Fruit fly (Drosophila melanogaster) whole organism, embryonic: ENCODE measurements around the gene CG3513.

Experiments
- ATbp ChIP-seq: fragments of 200-800 bp; sonication (Bioruptor generic); optimal IDR thresholded peaks from 2 replicates; lab custom pipeline; 2017; ENCODE audit warnings: missing biosample characterization, mild to moderate bottlenecking, missing genetic modification characterization, missing genetic modification reagents
- CG1024 ChIP-seq: fragments of 200-800 bp; sonication (Bioruptor generic); IDR thresholded peaks from 2 replicates; pipeline ENCODE4 v1.3.6; 2022; ENCODE audit warnings: missing biosample characterization, missing genetic modification characterization
- CG10274 ChIP-seq: fragments of 200-800 bp; sonication (Bioruptor generic); optimal IDR thresholded peaks from 3 replicates; lab custom pipeline; 2017; ENCODE audit warnings: missing biosample characterization, mild to moderate bottlenecking, missing genetic modification characterization
- CG10543 ChIP-seq: fragments of 200-800 bp; sonication (Bioruptor generic); optimal IDR thresholded peaks from 3 replicates; lab custom pipeline; 2017; ENCODE audit warnings: missing biosample characterization, mild to moderate bottlenecking, missing genetic modification characterization, moderate library complexity
- CG11456 ChIP-seq: fragments of 200-800 bp; sonication (Bioruptor generic); IDR thresholded peaks from 3 replicates; pipeline ENCODE4 v1.3.6; 2022; ENCODE audit warnings: missing biosample characterization, missing genetic modification characterization
- CG11696 ChIP-seq: fragments of 200-800 bp; sonication (Bioruptor generic); IDR thresholded peaks from 2 replicates; pipeline ENCODE4 v1.3.6; 2022; ENCODE audit warnings: missing biosample characterization, missing genetic modification characterization
- CG12659 ChIP-seq: fragments of 200-800 bp; sonication (Bioruptor generic); optimal IDR thresholded peaks from 3 replicates; lab custom pipeline; 2017; ENCODE audit warnings: mild to moderate bottlenecking, missing biosample characterization, missing genetic modification reagents, missing genetic modification characterization
- CG12744 ChIP-seq: fragments of 200-800 bp; sonication (Bioruptor generic); optimal IDR thresholded peaks from 2 replicates; lab custom pipeline; 2016; ENCODE audit warnings: missing biosample characterization, missing genetic modification characterization
- CG14014 ChIP-seq: fragments of 200-800 bp; sonication (Bioruptor generic); IDR thresholded peaks from 2 replicates; pipeline ENCODE4 v1.3.6; 2022; ENCODE audit warnings: missing biosample characterization, missing genetic modification characterization
- CG14441 ChIP-seq: fragments of 200-800 bp; sonication (Bioruptor generic); IDR thresholded peaks from 2 replicates; pipeline ENCODE4 v1.3.6; 2022; ENCODE audit warnings: missing biosample characterization, missing genetic modification characterization
- CG15269 ChIP-seq: fragments of 200-800 bp; sonication (Bioruptor generic); optimal IDR thresholded peaks from 2 replicates; lab custom pipeline; 2018; ENCODE audit warnings: missing biosample characterization, mild to moderate bottlenecking, missing genetic modification characterization, moderate library complexity
- CG17385 ChIP-seq: fragments of 200-800 bp; sonication (Bioruptor generic); optimal IDR thresholded peaks from 3 replicates; lab custom pipeline; 2018; ENCODE audit warnings: missing biosample characterization, mild to moderate bottlenecking, missing genetic modification characterization
- CG18011 ChIP-seq: fragments of 200-800 bp; sonication (Bioruptor generic); optimal IDR thresholded peaks from 2 replicates; lab custom pipeline; 2017; ENCODE audit warnings: missing biosample characterization, missing genetic modification characterization, mild to moderate bottlenecking, moderate library complexity, missing genotype
- CG33557 ChIP-seq: fragments of 200-800 bp; sonication (Bioruptor generic); optimal IDR thresholded peaks from 2 replicates; lab custom pipeline; 2019; ENCODE audit warnings: missing biosample characterization, mild to moderate bottlenecking, missing genetic modification characterization, moderate library complexity
- CG4360 ChIP-seq: fragments of 200-800 bp; sonication (Bioruptor generic); IDR thresholded peaks from 2 replicates; pipeline ENCODE4 v1.3.6; 2022; ENCODE audit warnings: missing biosample characterization, missing genetic modification characterization
- CG4404 ChIP-seq: fragments of 200-800 bp; sonication (Bioruptor generic); IDR thresholded peaks from 2 replicates; pipeline ENCODE4 v1.3.6; 2022; ENCODE audit warnings: missing biosample characterization, missing genetic modification characterization
- CG4424 ChIP-seq: fragments of 200-800 bp; sonication (Bioruptor generic); optimal IDR thresholded peaks from 3 replicates; lab custom pipeline; 2016; ENCODE audit warnings: missing biosample characterization, missing genetic modification characterization
- CG7357 ChIP-seq: fragments of 200-800 bp; sonication (Bioruptor generic); IDR thresholded peaks from 3 replicates; pipeline ENCODE4 v1.3.6; 2022; ENCODE audit warnings: missing biosample characterization, missing genetic modification characterization
- CG7987 ChIP-seq: fragments of 200-800 bp; sonication (Bioruptor generic); optimal IDR thresholded peaks from 2 replicates; lab custom pipeline; 2018; ENCODE audit warnings: missing biosample characterization, mild to moderate bottlenecking, missing genetic modification characterization, moderate library complexity
- CG8290 ChIP-seq, 3 experiments: fragments of 200-800 bp; sonication (Bioruptor generic); optimal IDR thresholded peaks; 2 replicates each; lab custom pipeline; 2016 to 2019; ENCODE audit warnings: missing biosample characterization in 3 of 3, missing genetic modification characterization in 3 of 3, mild to moderate bottlenecking in 2 of 3, moderate library complexity in 1 of 3
- CG9437 ChIP-seq: fragments of 200-800 bp; sonication (Bioruptor generic); optimal IDR thresholded peaks from 2 replicates; lab custom pipeline; 2018; ENCODE audit warnings: missing biosample characterization, mild to moderate bottlenecking, missing genetic modification characterization
- CG9817 ChIP-seq: fragments of 200-800 bp; sonication (Bioruptor generic); optimal IDR thresholded peaks from 2 replicates; lab custom pipeline; 2018; ENCODE audit warnings: missing biosample characterization, mild to moderate bottlenecking, missing genetic modification characterization, moderate library complexity
- CoRest ChIP-seq: fragments of 200-800 bp; sonication (Bioruptor generic); optimal IDR thresholded peaks from 3 replicates; lab custom pipeline; 2018; ENCODE audit warnings: missing biosample characterization, mild to moderate bottlenecking, missing genetic modification characterization, moderate library complexity
- Deaf1 ChIP-seq: fragments of 200-800 bp; optimal IDR thresholded peaks from 3 replicates; lab custom pipeline; 2019; ENCODE audit warnings: missing biosample characterization, mild to moderate bottlenecking, missing genetic modification characterization, moderate library complexity
- Dll ChIP-seq: fragments of 200-800 bp; sonication (Bioruptor generic); IDR thresholded peaks from 4 replicates; pipeline ENCODE4 v1.3.6; 2022; ENCODE audit warnings: missing biosample characterization, missing genetic modification characterization; ENCODE audit not compliant: partially characterized antibody
- Gsc ChIP-seq: fragments of 200-800 bp; sonication (Bioruptor generic); IDR thresholded peaks from 2 replicates; pipeline ENCODE4 v1.3.6; 2022; ENCODE audit warnings: missing biosample characterization, missing genetic modification characterization
- HHEX ChIP-seq: fragments of 200-800 bp; sonication (Bioruptor generic); optimal IDR thresholded peaks from 3 replicates; lab custom pipeline; 2017; ENCODE audit warnings: missing biosample characterization, mild to moderate bottlenecking, missing genetic modification characterization, missing genetic modification reagents
- HLH4C ChIP-seq: fragments of 200-800 bp; sonication (Bioruptor generic); IDR thresholded peaks from 3 replicates; pipeline ENCODE4 v1.3.6; 2022; ENCODE audit warnings: missing biosample characterization, missing genetic modification characterization; ENCODE audit not compliant: partially characterized antibody
- Jarid2 ChIP-seq: fragments of 200-800 bp; sonication (Bioruptor generic); optimal IDR thresholded peaks from 3 replicates; lab custom pipeline; 2017; ENCODE audit warnings: mild to moderate bottlenecking, missing biosample characterization, missing genetic modification reagents, missing genetic modification characterization
- Kr ChIP-seq: fragments of 200-800 bp; sonication (Bioruptor generic); optimal IDR thresholded peaks from 2 replicates; lab custom pipeline; 2017; ENCODE audit warnings: missing biosample characterization, mild to moderate bottlenecking, missing genetic modification characterization
- Rfx ChIP-seq: fragments of 200-800 bp; sonication (Bioruptor generic); IDR thresholded peaks from 2 replicates; pipeline ENCODE4 v1.3.6; 2022; ENCODE audit warnings: missing biosample characterization, missing genetic modification characterization
- Sry-δ ChIP-seq: fragments of 200-800 bp; sonication (Bioruptor generic); optimal IDR thresholded peaks from 2 replicates; lab custom pipeline; 2016; ENCODE audit warnings: missing biosample characterization, missing genetic modification characterization
- ato ChIP-seq: fragments of 200-800 bp; sonication (Bioruptor generic); IDR thresholded peaks from 2 replicates; pipeline ENCODE4 v1.3.6; 2022; ENCODE audit warnings: missing biosample characterization, missing genetic modification characterization; ENCODE audit not compliant: partially characterized antibody
- emc ChIP-seq: fragments of 200-800 bp; sonication (Bioruptor generic); optimal IDR thresholded peaks from 2 replicates; lab custom pipeline; 2016; ENCODE audit warnings: missing biosample characterization, missing genetic modification characterization
- ftz-f1 ChIP-seq: fragments of 200-800 bp; sonication (Bioruptor generic); optimal IDR thresholded peaks from 2 replicates; lab custom pipeline; 2016; ENCODE audit warnings: missing biosample characterization, missing genetic modification characterization
- gro ChIP-seq: fragments of 200-800 bp; sonication (Bioruptor generic); optimal IDR thresholded peaks from 2 replicates; lab custom pipeline; 2016; ENCODE audit warnings: missing biosample characterization, missing genetic modification characterization
- ham ChIP-seq: fragments of 200-800 bp; sonication (Bioruptor generic); IDR thresholded peaks from 2 replicates; pipeline ENCODE4 v1.3.6; 2022; ENCODE audit warnings: missing biosample characterization, missing genetic modification characterization
- jing ChIP-seq: fragments of 200-800 bp; sonication (Bioruptor generic); optimal IDR thresholded peaks from 2 replicates; lab custom pipeline; 2018; ENCODE audit warnings: missing biosample characterization, mild to moderate bottlenecking, missing genetic modification characterization
- kay ChIP-seq: fragments of 200-800 bp; sonication (Bioruptor generic); optimal IDR thresholded peaks from 2 replicates; lab custom pipeline; 2016; ENCODE audit warnings: missing biosample characterization, missing genetic modification characterization
- kni ChIP-seq: fragments of 200-800 bp; sonication (Bioruptor generic); optimal IDR thresholded peaks from 3 replicates; lab custom pipeline; 2017; ENCODE audit warnings: mild to moderate bottlenecking, missing biosample characterization, missing genetic modification reagents, missing genetic modification characterization
- nmo ChIP-seq: fragments of 200-800 bp; sonication (Bioruptor generic); optimal IDR thresholded peaks from 2 replicates; lab custom pipeline; 2018; ENCODE audit warnings: missing biosample characterization, mild to moderate bottlenecking, missing genetic modification characterization, moderate library complexity
- ranshi ChIP-seq: fragments of 200-800 bp; sonication (Bioruptor generic); IDR thresholded peaks from 2 replicates; pipeline ENCODE4 v1.3.6; 2022; ENCODE audit warnings: missing biosample characterization, missing genetic modification characterization
- row ChIP-seq: fragments of 200-800 bp; sonication (Bioruptor generic); IDR thresholded peaks from 3 replicates; pipeline ENCODE4 v1.3.6; 2022; ENCODE audit warnings: missing biosample characterization, missing genetic modification characterization
- sens ChIP-seq: fragments of 200-800 bp; sonication (Bioruptor generic); peaks from one replicate; lab custom pipeline; 2016; ENCODE audit warnings: missing biosample characterization, missing genetic modification characterization
- sens-2 ChIP-seq: fragments of 200-800 bp; sonication (Bioruptor generic); IDR thresholded peaks from 2 replicates; pipeline ENCODE4 v1.3.6; 2022; ENCODE audit warnings: missing biosample characterization, missing genetic modification characterization
- toy ChIP-seq: fragments of 200-800 bp; sonication (Bioruptor generic); IDR thresholded peaks from 2 replicates; pipeline ENCODE4 v1.3.6; 2022; ENCODE audit warnings: missing biosample characterization, missing genetic modification characterization
- trem ChIP-seq: fragments of 200-800 bp; optimal IDR thresholded peaks from 3 replicates; lab custom pipeline; 2019; ENCODE audit warnings: missing biosample characterization, mild to moderate bottlenecking, missing genetic modification characterization, moderate library complexity
- unc-4 ChIP-seq: fragments of 200-800 bp; sonication (Bioruptor generic); IDR thresholded peaks from 2 replicates; pipeline ENCODE4 v1.3.6; 2022; ENCODE audit warnings: missing biosample characterization, missing genetic modification characterization; ENCODE audit not compliant: partially characterized antibody
- zen ChIP-seq: fragments of 200-800 bp; sonication (Bioruptor generic); optimal IDR thresholded peaks from 3 replicates; lab custom pipeline; 2018; ENCODE audit warnings: missing biosample characterization, mild to moderate bottlenecking, missing genetic modification characterization, moderate library complexity

CG3513 gene

dm6 chr2L:3737003-3737662 lies 44.2 kb upstream of the CG3513 start (continued):
- TF ChIP-seq ATbp (GFP tag; lab: Kevin White, UChicago) (no peak), CG10543 (no peak), jing (GFP tag; lab: Kevin White, UChicago) (no peak), toy (no peak), CG7987 (GFP tag; lab: Kevin White, UChicago) (no peak), Sry-δ (GFP tag; lab: Kevin White, UChicago) (no peak), Gsc (GFP tag; lab: Robert Waterston, UW) (no peak), CG11456 (GFP tag; lab: Robert Waterston, UW) (no peak), CG10274 (GFP tag; lab: Kevin White, UChicago) (no peak), HHEX (GFP tag; lab: Kevin White, UChicago) (no peak), CG18011 (GFP tag; lab: Kevin White, UChicago) (no peak), Deaf1 (tag; lab: Kevin White, UChicago) (no peak), gro (no peak), CG12744 (GFP tag; lab: Kevin White, UChicago) (no peak), ato (GFP tag; lab: Robert Waterston, UW) (no peak), CG14014 (0 out of 2 replicates have a peak, but pooled peaks have one; percentile 13), kni (no peak), emc (GFP tag; lab: Kevin White, UChicago) (no peak), CG7357 (GFP tag; lab: Robert Waterston, UW) (no peak), CG14441 (GFP tag; lab: Robert Waterston, UW) (no peak), unc-4 (GFP tag; lab: Robert Waterston, UW) (no peak), sens (GFP tag; lab: Kevin White, UChicago) (peak; percentile 42), CG4404 (GFP tag; lab: Robert Waterston, UW) (no peak), CG4424 (GFP tag; lab: Kevin White, UChicago) (no peak), ftz-f1 (GFP tag; lab: Kevin White, UChicago) (no peak), CG8290 (GFP tag; optimal IDR thresholded peaks at IDR 0.05; lab: Kevin White, UChicago) (no peak), CG8290 (tag; optimal IDR thresholded peaks at IDR 0.05; lab: Kevin White, UChicago) (no peak), kay (GFP tag; lab: Kevin White, UChicago) (no peak), row (GFP tag; lab: Robert Waterston, UW) (peak; percentile 31; the same call in 2 of the 3 replicates), Kr (no peak), ham (GFP tag; lab: Robert Waterston, UW) (no peak), Rfx (GFP tag; lab: Robert Waterston, UW) (peak; percentile 19; the same call in 1 of the 2 replicates), ranshi (GFP tag; lab: Robert Waterston, UW) (no peak), CG12659 (no peak), CG9437 (GFP tag; lab: Kevin White, UChicago) (peak; percentile 1), CG17385 (GFP tag; lab: Kevin White, UChicago) (no peak), nmo (GFP tag; lab: Kevin White, UChicago) (peak; percentile 1), CG9817 (no peak), CoRest (tag; lab: Kevin White, UChicago) (peak; percentile 28), Jarid2 (GFP tag; lab: Kevin White, UChicago) (no peak), CG15269 (tag; lab: Kevin White, UChicago) (peak; percentile 1), CG11696 (peak; percentile 55; the same call in 1 of the 2 replicates), CG33557 (GFP tag; lab: Kevin White, UChicago) (no peak), HLH4C (GFP tag; lab: Robert Waterston, UW) (no peak), trem (no peak), Dll (GFP tag; lab: Robert Waterston, UW) (no peak), sens-2 (GFP tag; lab: Robert Waterston, UW) (no peak), zen (no peak), CG4360 (GFP tag; lab: Robert Waterston, UW) (peak; percentile 50; the same call in 1 of the 2 replicates), CG1024 (GFP tag; lab: Robert Waterston, UW) (no peak)
